Worm (Caenorhabditis elegans) whole organism, midembryonic: Measurements from ENCODE around the gene try-9.

Experiments
- T22C8.4 ChIP-seq: fragments of 200-800 bp; sonication (Bioruptor generic); IDR thresholded peaks from 2 replicates; pipeline ENCODE4 v1.3.6; 2022; ENCODE audit warnings: missing genetic modification characterization, missing compliant biosample characterization
- cog-1 ChIP-seq: sonication (generic microtip); optimal IDR thresholded peaks from 2 replicates; lab custom pipeline; 2016; ENCODE audit warnings: missing genetic modification characterization, missing compliant biosample characterization
- flt-1 ChIP-seq: fragments of 200-800 bp; sonication (Bioruptor generic); IDR thresholded peaks from 2 replicates; pipeline ENCODE4 v1.3.6; 2022; ENCODE audit warnings: missing genetic modification characterization, missing compliant biosample characterization
- klf-2 ChIP-seq: fragments of 200-800 bp; sonication (Bioruptor generic); conservative IDR thresholded peaks from 2 replicates; pipeline ENCODE4 v1.3.6; 2022; ENCODE audit warnings: missing genetic modification reagents, missing genetic modification characterization, missing compliant biosample characterization
- med-1 ChIP-seq: sonication (generic microtip); optimal IDR thresholded peaks from 2 replicates; lab custom pipeline; 2017; ENCODE audit warnings: missing genetic modification characterization, mild to moderate bottlenecking, missing compliant biosample characterization, antibody characterized with exemption, missing genetic modification reagents; ENCODE audit not compliant: insufficient read depth
- ref-1 ChIP-seq: fragments of 200-800 bp; sonication (Bioruptor generic); conservative IDR thresholded peaks from 2 replicates; pipeline ENCODE4 v1.3.6; 2022; ENCODE audit warnings: missing genetic modification reagents, missing genetic modification characterization, missing compliant biosample characterization
- tab-1 ChIP-seq: fragments of 200-800 bp; sonication (Bioruptor generic); IDR thresholded peaks from 2 replicates; pipeline ENCODE4 v1.3.6; 2022; ENCODE audit warnings: missing genetic modification characterization, missing compliant biosample characterization
- ztf-23 ChIP-seq: fragments of 200-800 bp; sonication (Bioruptor generic); IDR thresholded peaks from 2 replicates; pipeline ENCODE4 v1.3.6; 2022; ENCODE audit warnings: missing genetic modification reagents, missing genetic modification characterization, missing compliant biosample characterization
- ztf-29 ChIP-seq: fragments of 200-800 bp; sonication (Bioruptor generic); IDR thresholded peaks from 2 replicates; pipeline ENCODE4 v1.3.6; 2022; ENCODE audit warnings: missing genetic modification reagents, missing genetic modification characterization, missing compliant biosample characterization

DNA sequence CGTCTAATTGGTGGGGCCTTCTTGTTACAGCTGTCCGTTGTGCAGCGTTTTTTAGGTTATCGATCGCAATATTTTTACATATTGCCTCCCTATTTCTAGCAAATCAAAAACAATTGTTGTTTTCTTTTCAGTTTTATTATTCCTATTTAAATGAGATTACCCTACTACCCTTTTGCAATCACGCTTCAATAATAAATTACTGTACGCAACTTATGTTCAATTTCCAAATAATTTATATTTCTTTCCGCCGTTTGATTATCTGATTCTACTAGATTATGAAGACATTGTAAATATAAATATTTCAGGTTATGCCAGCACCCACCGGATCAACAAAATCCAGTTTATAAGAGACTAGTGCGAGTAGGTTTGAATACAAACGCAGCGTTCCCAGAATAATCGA lies 37.3 kb downstream of the try-9 start, which contains the start of gene ZK430.5:
- TF ChIP-seq med-1 (GFP tag; lab: Kevin White, UChicago) (no peak), ztf-23 (GFP tag; lab: Robert Waterston, UW) (no peak), tab-1 (GFP tag; lab: Robert Waterston, UW) (no peak), ztf-29 (GFP tag; lab: Robert Waterston, UW) (no peak), klf-2 (GFP tag; lab: Robert Waterston, UW) (no peak), flt-1 (GFP tag; lab: Robert Waterston, UW) (no peak), ref-1 (no peak), cog-1 (tag; lab: Kevin White, UChicago) (no peak), T22C8.4 (GFP tag; lab: Robert Waterston, UW) (no peak)
